Worm (Caenorhabditis elegans) whole organism, L1 larva: Measurements from ENCODE around the gene T19H12.12.

ENCODE experiments used
- alr-1 ChIP-seq: fragments of 200-800 bp; sonication (Bioruptor generic); optimal IDR thresholded peaks from 2 replicates; lab custom pipeline; 2018; ENCODE audit warnings: borderline replicate concordance, mild to moderate bottlenecking, missing genetic modification characterization, missing compliant biosample characterization
- ama-1 ChIP-seq: fragments of 150-350 bp; optimal IDR thresholded peaks from 2 replicates; lab custom pipeline; 2014
- elt-3 ChIP-seq, 6 experiments: fragments of 150-350 bp in 1 of 6; sonication (generic microtip); optimal IDR thresholded peaks; 2 replicates each; lab custom pipeline; 2017 to 2018; ENCODE audit warnings: missing biosample characterization in 6 of 6, missing genetic modification characterization in 6 of 6, inconsistent platforms in 1 of 6
- mdl-1 ChIP-seq, 2 experiments: fragments of 150-350 bp; optimal IDR thresholded peaks; 2 replicates each; lab custom pipeline; 2014 to 2017; ENCODE audit warnings: missing biosample characterization in 2 of 2, missing genetic modification characterization in 2 of 2, inconsistent platforms in 1 of 2
- snpc-4 ChIP-seq: fragments of 150-350 bp; optimal IDR thresholded peaks from 2 replicates; lab custom pipeline; 2014; ENCODE audit warnings: missing biosample characterization, missing genetic modification characterization
- zag-1 ChIP-seq: fragments of 150-350 bp; optimal IDR thresholded peaks from 2 replicates; lab custom pipeline; 2014; ENCODE audit warnings: missing biosample characterization, missing genetic modification characterization

- no peak for TF ChIP-seq alr-1 (tag; lab: Kevin White, UChicago)
- TF ChIP-seq ama-1 (lab: Kevin White, UChicago): no peak
- peak in 3 of 6 experiments; percentile 58 to 84 (median 61) for TF ChIP-seq elt-3 (tag; optimal IDR thresholded peaks at IDR 0.05; lab: Kevin White, UChicago)
- TF ChIP-seq snpc-4 (tag; lab: Kevin White, UChicago): no peak
- no peak for TF ChIP-seq mdl-1 (tag; optimal IDR thresholded peaks at IDR 0.05; lab: Kevin White, UChicago)
- TF ChIP-seq zag-1 (tag; lab: Kevin White, UChicago): no peak
Measured at ce11 chrV:4895744-4896143, 11.2 kb downstream of the T19H12.12 start, which contains the start of gene ugt-9.
